Fruit fly (Drosophila melanogaster) whole organism, wandering third instar larva: ENCODE data around the gene CG4770.
A peak's percentile ranks its signal among the peaks of the same experiment; 100 is the strongest.

ENCODE experiments used
- Abd-B ChIP-seq: fragments of >200 bp; optimal IDR thresholded peaks from 2 replicates; lab custom pipeline; 2017; ENCODE audit warnings: missing biosample characterization, missing genetic modification characterization
- CG32264 ChIP-seq: fragments of 200-800 bp; sonication (Bioruptor generic); optimal IDR thresholded peaks from 2 replicates; lab custom pipeline; 2016; ENCODE audit warnings: missing biosample characterization, missing genetic modification characterization
- CG9705 ChIP-seq: fragments of 200-800 bp; sonication (Bioruptor generic); optimal IDR thresholded peaks from 2 replicates; lab custom pipeline; 2018; ENCODE audit warnings: missing biosample characterization, mild to moderate bottlenecking, missing genetic modification characterization
- CrebA ChIP-seq: fragments of 200-800 bp; sonication (Bioruptor generic); optimal IDR thresholded peaks from 2 replicates; lab custom pipeline; 2016; ENCODE audit warnings: missing biosample characterization, mild to moderate bottlenecking, missing genetic modification characterization, borderline replicate concordance
- Dfd ChIP-seq: fragments of >200 bp; optimal IDR thresholded peaks from 2 replicates; lab custom pipeline; 2017; ENCODE audit warnings: missing biosample characterization, missing genetic modification characterization
- Dif ChIP-seq: fragments of 200-275, 200-300 bp; sonication (Bioruptor generic); optimal IDR thresholded peaks from 2 replicates; lab custom pipeline; 2018; ENCODE audit warnings: missing biosample characterization, missing genetic modification characterization; ENCODE audit not compliant: partially characterized antibody
- GATAd ChIP-seq: sonication (Bioruptor generic); optimal IDR thresholded peaks from 2 replicates; lab custom pipeline; 2016; ENCODE audit warnings: missing biosample characterization, missing genetic modification characterization
- HLH106 ChIP-seq: fragments of 200-800 bp; optimal IDR thresholded peaks from 3 replicates; lab custom pipeline; 2019; ENCODE audit warnings: missing biosample characterization, mild to moderate bottlenecking, missing genetic modification characterization, moderate library complexity
- Jra ChIP-seq: sonication (Bioruptor generic); optimal IDR thresholded peaks from 2 replicates; lab custom pipeline; 2016; ENCODE audit warnings: missing biosample characterization, missing genetic modification characterization
- Mio ChIP-seq: sonication (Bioruptor generic); optimal IDR thresholded peaks from 2 replicates; lab custom pipeline; 2016; ENCODE audit warnings: missing biosample characterization, missing genetic modification characterization
- Myc ChIP-seq: fragments of >200 bp; optimal IDR thresholded peaks from 2 replicates; lab custom pipeline; 2017
- N ChIP-seq: fragments of >200 bp; optimal IDR thresholded peaks from 2 replicates; lab custom pipeline; 2018; ENCODE audit warnings: missing biosample characterization, missing external identifiers, missing genetic modification characterization
- OdsH ChIP-seq: fragments of 200-800 bp; sonication (Bioruptor generic); optimal IDR thresholded peaks from 2 replicates; lab custom pipeline; 2016; ENCODE audit warnings: missing biosample characterization, mild to moderate bottlenecking, missing genetic modification characterization
- Rel ChIP-seq, 2 experiments: fragments of 200-800 bp; sonication (Bioruptor generic) in 1 of 2; optimal IDR thresholded peaks; 2 replicates in 1 of 2; 3 replicates in 1 of 2; lab custom pipeline; 2016 to 2019; ENCODE audit warnings: mild to moderate bottlenecking in 2 of 2, missing biosample characterization in 2 of 2, missing genetic modification characterization in 2 of 2, moderate library complexity in 1 of 2
- Sp1 ChIP-seq: fragments of 200-800 bp; sonication (Bioruptor generic); optimal IDR thresholded peaks from 3 replicates; lab custom pipeline; 2019; ENCODE audit warnings: missing biosample characterization, mild to moderate bottlenecking, missing genetic modification characterization, moderate library complexity
- dl ChIP-seq, 2 experiments: fragments of 175-275, 200-275 bp in 1 of 2; fragments of 200-275 bp in 1 of 2; sonication (Bioruptor generic); optimal IDR thresholded peaks; lab custom pipeline; 2018; ENCODE audit warnings: mild to moderate bottlenecking in 2 of 2, missing biosample characterization in 2 of 2, missing genetic modification characterization in 2 of 2, moderate library complexity in 2 of 2; ENCODE audit not compliant: partially characterized antibody in 2 of 2, insufficient read depth in 1 of 2
- dsf ChIP-seq: sonication (Bioruptor generic); optimal IDR thresholded peaks from 2 replicates; lab custom pipeline; 2016; ENCODE audit warnings: missing biosample characterization, missing genetic modification characterization, borderline replicate concordance
- ey ChIP-seq: fragments of 200-800 bp; sonication (Bioruptor generic); optimal IDR thresholded peaks from 2 replicates; lab custom pipeline; 2016; ENCODE audit warnings: missing biosample characterization, missing genetic modification characterization
- foxo ChIP-seq, 2 experiments: fragments of 200-800 bp; sonication (Bioruptor generic); optimal IDR thresholded peaks; 2 replicates in 1 of 2; 3 replicates in 1 of 2; lab custom pipeline; 2016 to 2017; ENCODE audit warnings: missing biosample characterization in 2 of 2, missing genetic modification characterization in 2 of 2
- fru ChIP-seq: fragments of 200-800 bp; sonication (Bioruptor generic); optimal IDR thresholded peaks from 3 replicates; lab custom pipeline; 2016; ENCODE audit warnings: missing biosample characterization, mild to moderate bottlenecking, missing genetic modification characterization
- h ChIP-seq: fragments of 200-800 bp; sonication (Bioruptor generic); optimal IDR thresholded peaks from 3 replicates; lab custom pipeline; 2016; ENCODE audit warnings: missing biosample characterization, mild to moderate bottlenecking, missing genetic modification characterization
- jim ChIP-seq: fragments of 175-275, 200-325 bp; sonication (Bioruptor generic); optimal IDR thresholded peaks from 2 replicates; lab custom pipeline; 2016; ENCODE audit warnings: missing biosample characterization, mild to moderate bottlenecking, missing genetic modification characterization
- psq ChIP-seq: fragments of 200-800 bp; sonication (Bioruptor generic); optimal IDR thresholded peaks from 3 replicates; lab custom pipeline; 2017; ENCODE audit warnings: missing biosample characterization, mild to moderate bottlenecking, missing genetic modification characterization, moderate library complexity
- rgr ChIP-seq: fragments of 200-800 bp; sonication (Bioruptor generic); optimal IDR thresholded peaks from 3 replicates; lab custom pipeline; 2016; ENCODE audit warnings: missing biosample characterization, mild to moderate bottlenecking, missing genetic modification characterization
- sage ChIP-seq: fragments of 200-800 bp; sonication (Bioruptor generic); optimal IDR thresholded peaks from 2 replicates; lab custom pipeline; 2016; ENCODE audit warnings: missing biosample characterization, mild to moderate bottlenecking, missing genetic modification characterization
- sv ChIP-seq: fragments of 200-800 bp; sonication (Bioruptor generic); optimal IDR thresholded peaks from 3 replicates; lab custom pipeline; 2016; ENCODE audit warnings: missing biosample characterization, missing genetic modification characterization
- usp ChIP-seq: fragments of >200 bp; optimal IDR thresholded peaks from 2 replicates; lab custom pipeline; 2017; ENCODE audit warnings: missing biosample characterization, missing genetic modification characterization
- woc ChIP-seq: sonication (Bioruptor generic); optimal IDR thresholded peaks from 2 replicates; lab custom pipeline; 2016; ENCODE audit warnings: missing biosample characterization, mild to moderate bottlenecking, missing genetic modification characterization

CG4770 gene

dm6 chr3R:19932169-19932568 lies 13.9 kb downstream of the CG4770 start:
- no peak for TF ChIP-seq dsf (GFP tag; lab: Kevin White, UChicago)
- TF ChIP-seq Dfd: peak; percentile 95

- TF ChIP-seq HLH106 (tag; lab: Kevin White, UChicago): no peak
- no peak for TF ChIP-seq ey (GFP tag; lab: Kevin White, UChicago)
- TF ChIP-seq psq (GFP tag; lab: Kevin White, UChicago): no peak
- no peak for TF ChIP-seq sv (GFP tag; lab: Kevin White, UChicago)
- TF ChIP-seq CrebA: no peak
- no peak for TF ChIP-seq OdsH (GFP tag; lab: Kevin White, UChicago)
- no peak for TF ChIP-seq woc (GFP tag; lab: Kevin White, UChicago)
Measured at dm6 chr3R:19934840-19935776, 16.8 kb downstream of the CG4770 start, which contains the start of gene mira. Gene mira, minus strand, starts transcription at chr3R:19935120.

- no peak for TF ChIP-seq fru (GFP tag; lab: Kevin White, UChicago)
- no peak for TF ChIP-seq Myc (lab: Kevin White, UChicago)
- TF ChIP-seq Dfd: no peak
- TF ChIP-seq h (GFP tag; lab: Kevin White, UChicago): no peak
- TF ChIP-seq dsf (GFP tag; lab: Kevin White, UChicago): no peak
- no peak for TF ChIP-seq rgr (GFP tag; lab: Kevin White, UChicago)
- no peak for TF ChIP-seq OdsH (GFP tag; lab: Kevin White, UChicago)
- TF ChIP-seq N (GFP tag; lab: Kevin White, UChicago): no peak
- no peak for TF ChIP-seq HLH106 (tag; lab: Kevin White, UChicago)
- no peak for TF ChIP-seq woc (GFP tag; lab: Kevin White, UChicago)
- no peak for TF ChIP-seq Dif
Measured at dm6 chr3R:19935777-19936125, 17.4 kb downstream of the CG4770 start.

- no peak for TF ChIP-seq jim (GFP tag; lab: Kevin White, UChicago)
- no peak for TF ChIP-seq Jra (GFP tag; lab: Kevin White, UChicago)
- TF ChIP-seq ey (GFP tag; lab: Kevin White, UChicago): no peak
- no peak for TF ChIP-seq CG32264 (GFP tag; lab: Kevin White, UChicago)
- no peak for TF ChIP-seq sv (GFP tag; lab: Kevin White, UChicago)
- TF ChIP-seq Abd-B (GFP tag; lab: Kevin White, UChicago): no peak
- TF ChIP-seq GATAd (GFP tag; lab: Kevin White, UChicago): no peak
- no peak for TF ChIP-seq Sp1
- no peak for TF ChIP-seq N (GFP tag; lab: Kevin White, UChicago)
- no peak for TF ChIP-seq fru (GFP tag; lab: Kevin White, UChicago)
Measured at dm6 chr3R:19938941-19939587, 20.8 kb downstream of the CG4770 start.

- TF ChIP-seq psq (GFP tag; lab: Kevin White, UChicago) (no peak), usp (GFP tag; lab: Kevin White, UChicago) (no peak), Mio (no peak), CG9705 (GFP tag; lab: Kevin White, UChicago) (no peak)
Measured at dm6 chr3R:19942312-19942711, 24.0 kb downstream of the CG4770 start, which contains the start of gene CG46042. Gene CG46042, minus strand, starts transcription at chr3R:19942412.

- TF ChIP-seq Mio: no peak
Measured at dm6 chr3R:19948143-19948542, 29.8 kb downstream of the CG4770 start, which contains the start of gene CG4783. Gene CG4783, plus strand, starts transcription at chr3R:19948443.

dm6 chr3R:19968695-19969094 lies 50.4 kb downstream of the CG4770 start:
- TF ChIP-seq HLH106 (tag; lab: Kevin White, UChicago) (no peak), Rel (GFP tag; optimal IDR thresholded peaks at IDR 0.05; lab: Kevin White, UChicago) (no peak), Rel (tag; optimal IDR thresholded peaks at IDR 0.05; lab: Kevin White, UChicago) (no peak), Myc (lab: Kevin White, UChicago) (no peak), foxo (GFP tag; optimal IDR thresholded peaks at IDR 0.05; lab: Kevin White, UChicago) (no peak), sv (GFP tag; lab: Kevin White, UChicago) (no peak), psq (GFP tag; lab: Kevin White, UChicago) (no peak), Dfd (no peak), h (GFP tag; lab: Kevin White, UChicago) (no peak), sage (GFP tag; lab: Kevin White, UChicago) (no peak), Sp1 (no peak), woc (GFP tag; lab: Kevin White, UChicago) (no peak), Abd-B (GFP tag; lab: Kevin White, UChicago) (no peak), dl (GFP tag; optimal IDR thresholded peaks at IDR 0.05; lab: Kevin White, UChicago; ENCODE audit: insufficient read depth in 1 of 2, partially characterized antibody in 2 of 2) (no peak)
